Fruit fly (Drosophila melanogaster) whole organism, embryonic: ENCODE data around the gene flfl.

Source experiments
- Adf1 ChIP-seq: fragments of 200-800 bp; sonication (Bioruptor generic); IDR thresholded peaks from 2 replicates; pipeline ENCODE4 v1.3.6; 2022; ENCODE audit warnings: missing biosample characterization, missing genetic modification characterization
- CG10431 ChIP-seq: fragments of 200-800 bp; sonication (Bioruptor generic); optimal IDR thresholded peaks from 3 replicates; lab custom pipeline; 2018; ENCODE audit warnings: missing biosample characterization, mild to moderate bottlenecking, missing genetic modification characterization
- CG10979 ChIP-seq: fragments of 200-800 bp; sonication (Bioruptor generic); optimal IDR thresholded peaks from 2 replicates; lab custom pipeline; 2018; ENCODE audit warnings: missing biosample characterization, mild to moderate bottlenecking, missing genetic modification characterization, moderate library complexity
- CG11247 ChIP-seq: fragments of 200-800 bp; sonication (Bioruptor generic); IDR thresholded peaks from 2 replicates; pipeline ENCODE4 v1.3.6; 2022; ENCODE audit warnings: missing biosample characterization, missing genetic modification characterization
- CG12071 ChIP-seq: fragments of 200-800 bp; sonication (Bioruptor generic); optimal IDR thresholded peaks from 3 replicates; lab custom pipeline; 2018; ENCODE audit warnings: missing biosample characterization, mild to moderate bottlenecking, missing genetic modification characterization
- CG13424 ChIP-seq: fragments of 200-800 bp; sonication (Bioruptor generic); optimal IDR thresholded peaks from 2 replicates; lab custom pipeline; 2019; ENCODE audit warnings: missing biosample characterization, mild to moderate bottlenecking, missing genetic modification characterization, moderate library complexity
- CG14014 ChIP-seq: fragments of 200-800 bp; sonication (Bioruptor generic); IDR thresholded peaks from 2 replicates; pipeline ENCODE4 v1.3.6; 2022; ENCODE audit warnings: missing biosample characterization, missing genetic modification characterization
- CG1529 ChIP-seq: fragments of 200-800 bp; sonication (Bioruptor generic); optimal IDR thresholded peaks from 3 replicates; lab custom pipeline; 2018; ENCODE audit warnings: missing biosample characterization, missing genetic modification characterization
- CG15479 ChIP-seq: fragments of 200-800 bp; sonication (Bioruptor generic); optimal IDR thresholded peaks from 3 replicates; lab custom pipeline; 2019; ENCODE audit warnings: missing biosample characterization, mild to moderate bottlenecking, missing genetic modification characterization, moderate library complexity
- CG17328 ChIP-seq: fragments of 200-800 bp; sonication (Bioruptor generic); IDR thresholded peaks from 2 replicates; pipeline ENCODE4 v1.3.6; 2022; ENCODE audit warnings: missing biosample characterization, missing genetic modification characterization
- CG17359 ChIP-seq: fragments of 200-800 bp; sonication (Bioruptor generic); optimal IDR thresholded peaks from 3 replicates; lab custom pipeline; 2018; ENCODE audit warnings: missing biosample characterization, mild to moderate bottlenecking, missing genetic modification characterization, moderate library complexity
- CG2116 ChIP-seq: fragments of 200-800 bp; sonication (Bioruptor generic); optimal IDR thresholded peaks from 3 replicates; lab custom pipeline; 2018; ENCODE audit warnings: missing biosample characterization, mild to moderate bottlenecking, missing genetic modification characterization
- CG30431 ChIP-seq: fragments of 200-800 bp; sonication (Bioruptor generic); optimal IDR thresholded peaks from 2 replicates; lab custom pipeline; 2017; ENCODE audit warnings: missing biosample characterization, missing genetic modification characterization
- CG31441 ChIP-seq: fragments of 200-800 bp; sonication (Bioruptor generic); IDR thresholded peaks from 2 replicates; pipeline ENCODE4 v1.3.6; 2022; ENCODE audit warnings: missing biosample characterization, missing genetic modification characterization
- CG32767 ChIP-seq: fragments of 200-800 bp; sonication (Bioruptor generic); IDR thresholded peaks from 2 replicates; pipeline ENCODE4 v1.3.6; 2022; ENCODE audit warnings: missing biosample characterization, missing genetic modification characterization
- CG6254 ChIP-seq: fragments of 200-800 bp; sonication (Bioruptor generic); optimal IDR thresholded peaks from 3 replicates; lab custom pipeline; 2017; ENCODE audit warnings: mild to moderate bottlenecking, missing biosample characterization, missing genetic modification reagents, missing genetic modification characterization
- CG6272 ChIP-seq: fragments of 200-800 bp; sonication (Bioruptor generic); IDR thresholded peaks from 2 replicates; pipeline ENCODE4 v1.3.6; 2022; ENCODE audit warnings: missing biosample characterization, missing genetic modification characterization
- CG6854 ChIP-seq: fragments of 200-800 bp; sonication (Bioruptor generic); optimal IDR thresholded peaks from 3 replicates; lab custom pipeline; 2017; ENCODE audit warnings: missing biosample characterization, mild to moderate bottlenecking, missing genetic modification characterization
- CG9876 ChIP-seq: fragments of 200-800 bp; sonication (Bioruptor generic); optimal IDR thresholded peaks from 2 replicates; lab custom pipeline; 2016; ENCODE audit warnings: missing biosample characterization, missing genetic modification characterization
- Fer2 ChIP-seq: fragments of 200-800 bp; sonication (Bioruptor generic); optimal IDR thresholded peaks from 2 replicates; lab custom pipeline; 2018; ENCODE audit warnings: missing biosample characterization, mild to moderate bottlenecking, missing genetic modification characterization, moderate library complexity
- Fer3 ChIP-seq: fragments of 200-800 bp; sonication (Bioruptor generic); optimal IDR thresholded peaks from 2 replicates; lab custom pipeline; 2018; ENCODE audit warnings: missing biosample characterization, mild to moderate bottlenecking, missing genetic modification characterization, moderate library complexity
- HLHmδ ChIP-seq: fragments of 200-800 bp; sonication (Bioruptor generic); optimal IDR thresholded peaks from 2 replicates; lab custom pipeline; 2018; ENCODE audit warnings: missing biosample characterization, mild to moderate bottlenecking, missing genetic modification characterization, moderate library complexity
- Hand ChIP-seq: fragments of 200-800 bp; sonication (Bioruptor generic); optimal IDR thresholded peaks from 2 replicates; lab custom pipeline; 2017; ENCODE audit warnings: mild to moderate bottlenecking, missing biosample characterization, missing genetic modification reagents, missing genetic modification characterization
- Hr3 ChIP-seq: fragments of 200-800 bp; sonication (Bioruptor generic); optimal IDR thresholded peaks from 3 replicates; lab custom pipeline; 2016; ENCODE audit warnings: missing biosample characterization, missing genetic modification characterization
- Hr78 ChIP-seq, 2 experiments: fragments of 200-800 bp in 1 of 2; fragments of >200 bp in 1 of 2; sonication (Bioruptor generic) in 1 of 2; optimal IDR thresholded peaks; 2 replicates each; lab custom pipeline; 2017 to 2019; ENCODE audit warnings: missing biosample characterization in 2 of 2, missing genetic modification characterization in 2 of 2, mild to moderate bottlenecking in 1 of 2, moderate library complexity in 1 of 2
- Jarid2 ChIP-seq: fragments of 200-800 bp; sonication (Bioruptor generic); optimal IDR thresholded peaks from 3 replicates; lab custom pipeline; 2017; ENCODE audit warnings: mild to moderate bottlenecking, missing biosample characterization, missing genetic modification reagents, missing genetic modification characterization
- MTF-1 ChIP-seq: fragments of 200-800 bp; sonication (Bioruptor generic); optimal IDR thresholded peaks from 2 replicates; lab custom pipeline; 2018; ENCODE audit warnings: missing biosample characterization, mild to moderate bottlenecking, missing genetic modification characterization, borderline replicate concordance
- Nf-YB ChIP-seq: fragments of 200-800 bp; sonication (Bioruptor generic); optimal IDR thresholded peaks from 3 replicates; lab custom pipeline; 2019; ENCODE audit warnings: missing biosample characterization, mild to moderate bottlenecking, missing genetic modification characterization, moderate library complexity
- Side ChIP-seq: fragments of 200-800 bp; sonication (Bioruptor generic); optimal IDR thresholded peaks from 2 replicates; lab custom pipeline; 2016; ENCODE audit warnings: missing biosample characterization, missing genetic modification characterization
- Ssrp ChIP-seq: fragments of 200-800 bp; sonication (Bioruptor generic); optimal IDR thresholded peaks from 2 replicates; lab custom pipeline; 2018; ENCODE audit warnings: missing biosample characterization, mild to moderate bottlenecking, missing genetic modification characterization, moderate library complexity
- br ChIP-seq: fragments of >200 bp; optimal IDR thresholded peaks from 2 replicates; lab custom pipeline; 2017
- cad ChIP-seq: fragments of >200 bp; optimal IDR thresholded peaks from 2 replicates; lab custom pipeline; 2017; ENCODE audit warnings: missing biosample characterization, missing genetic modification characterization
- esg ChIP-seq: fragments of 200-800 bp; sonication (Bioruptor generic); conservative IDR thresholded peaks from 2 replicates; pipeline ENCODE4 v1.3.6; 2022; ENCODE audit warnings: missing biosample characterization, missing genetic modification characterization
- ewg ChIP-seq: fragments of 200-800 bp; sonication (Bioruptor generic); optimal IDR thresholded peaks from 3 replicates; lab custom pipeline; 2017; ENCODE audit warnings: mild to moderate bottlenecking, missing biosample characterization, missing genetic modification reagents, missing genetic modification characterization
- fd102C ChIP-seq: fragments of 200-800 bp; sonication (Bioruptor generic); optimal IDR thresholded peaks from 2 replicates; lab custom pipeline; 2018; ENCODE audit warnings: missing biosample characterization, mild to moderate bottlenecking, missing genetic modification characterization, moderate library complexity
- gce ChIP-seq: fragments of 200-800 bp; sonication (Bioruptor generic); IDR thresholded peaks from 3 replicates; pipeline ENCODE4 v1.3.6; 2022; ENCODE audit warnings: missing biosample characterization, missing genetic modification characterization
- gfzf ChIP-seq: fragments of 200-800 bp; sonication (Bioruptor generic); optimal IDR thresholded peaks from 2 replicates; lab custom pipeline; 2016; ENCODE audit warnings: missing biosample characterization, mild to moderate bottlenecking, missing genetic modification characterization, moderate library complexity
- ken ChIP-seq: fragments of 200-800 bp; sonication (Bioruptor generic); IDR thresholded peaks from 3 replicates; pipeline ENCODE4 v1.3.6; 2022; ENCODE audit warnings: missing biosample characterization, missing genetic modification characterization
- lov ChIP-seq, 2 experiments: fragments of 200-800 bp in 1 of 2; fragments of >200 bp in 1 of 2; sonication (Bioruptor generic) in 1 of 2; IDR thresholded peaks in 1 of 2; optimal IDR thresholded peaks in 1 of 2; 2 replicates in 1 of 2; 3 replicates in 1 of 2; pipeline versions ENCODE4 v1.3.6 to Lab custom; 2017 to 2022; ENCODE audit warnings: missing biosample characterization in 1 of 2, missing genetic modification characterization in 1 of 2
- odd ChIP-seq: fragments of 200-800 bp; sonication (Bioruptor generic); optimal IDR thresholded peaks from 2 replicates; lab custom pipeline; 2017; ENCODE audit warnings: missing biosample characterization, mild to moderate bottlenecking, missing genetic modification characterization
- peb ChIP-seq: fragments of 200-800 bp; sonication (Bioruptor generic); IDR thresholded peaks from 2 replicates; pipeline ENCODE4 v1.3.6; 2022; ENCODE audit warnings: missing biosample characterization, missing genetic modification characterization
- pfk ChIP-seq: fragments of 200-800 bp; sonication (Bioruptor generic); optimal IDR thresholded peaks from 2 replicates; lab custom pipeline; 2018; ENCODE audit warnings: missing biosample characterization, mild to moderate bottlenecking, missing genetic modification characterization, moderate library complexity
- pita ChIP-seq: fragments of 200-800 bp; sonication (Bioruptor generic); optimal IDR thresholded peaks from 2 replicates; lab custom pipeline; 2017; ENCODE audit warnings: missing biosample characterization, mild to moderate bottlenecking, missing genetic modification characterization
- pzg ChIP-seq: fragments of 200-800 bp; sonication (Bioruptor generic); optimal IDR thresholded peaks from 3 replicates; lab custom pipeline; 2018; ENCODE audit warnings: missing biosample characterization, mild to moderate bottlenecking, missing genetic modification characterization, moderate library complexity
- row ChIP-seq: fragments of 200-800 bp; sonication (Bioruptor generic); IDR thresholded peaks from 3 replicates; pipeline ENCODE4 v1.3.6; 2022; ENCODE audit warnings: missing biosample characterization, missing genetic modification characterization
- tx ChIP-seq: fragments of 200-800 bp; sonication (Bioruptor generic); optimal IDR thresholded peaks from 2 replicates; lab custom pipeline; 2016; ENCODE audit warnings: missing biosample characterization, missing genetic modification characterization
- unpg ChIP-seq: fragments of 200-800 bp; sonication (Bioruptor generic); optimal IDR thresholded peaks from 3 replicates; lab custom pipeline; 2018; ENCODE audit warnings: missing biosample characterization, mild to moderate bottlenecking, missing genetic modification characterization, moderate library complexity
- zen ChIP-seq: fragments of 200-800 bp; sonication (Bioruptor generic); optimal IDR thresholded peaks from 3 replicates; lab custom pipeline; 2018; ENCODE audit warnings: missing biosample characterization, mild to moderate bottlenecking, missing genetic modification characterization, moderate library complexity

The flfl gene

DNA sequence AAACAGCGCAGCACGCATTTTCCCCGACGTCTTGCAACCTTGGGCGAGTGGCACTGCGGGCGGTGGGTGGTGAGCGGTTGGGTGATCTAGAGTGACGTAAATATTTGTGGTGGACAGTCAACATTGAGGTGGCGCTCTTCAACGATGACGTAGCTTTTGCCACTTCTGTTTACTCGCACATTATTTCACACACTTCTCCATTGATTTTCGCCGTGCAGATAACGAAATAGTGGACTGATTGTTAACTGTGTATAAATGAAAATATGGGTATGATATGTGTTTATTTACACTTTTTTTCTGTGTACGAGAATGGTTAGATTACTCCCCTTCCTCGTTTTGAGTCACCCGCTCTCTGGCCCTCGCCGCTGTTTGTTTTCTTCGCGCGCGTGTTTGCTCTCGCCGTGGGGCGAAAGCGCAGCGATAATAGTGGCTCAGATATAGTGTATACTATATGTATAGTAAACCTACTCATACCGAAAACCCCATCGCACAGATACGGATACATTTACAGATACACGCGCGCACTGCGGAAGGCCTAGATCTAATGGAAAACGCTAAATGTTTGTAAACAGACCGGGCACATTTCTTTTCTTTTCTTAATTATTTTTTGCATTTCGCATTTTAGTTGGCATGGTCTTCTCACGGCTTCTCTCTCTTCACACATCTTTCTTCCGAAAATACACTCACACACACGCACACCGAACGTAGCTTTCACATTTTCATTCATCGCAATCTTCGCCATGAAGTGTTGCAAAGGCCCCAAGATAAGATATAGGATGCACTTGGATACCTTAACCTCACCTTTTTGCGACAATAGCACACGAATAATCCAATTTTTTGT is 2.9 kb downstream of the flfl start, which contains the start of gene omd (continued):
- peak; percentile 48 for TF ChIP-seq Nf-YB (GFP tag; lab: Kevin White, UChicago)
- TF ChIP-seq fd102C: peak; percentile 41
- peak; percentile 55 for TF ChIP-seq CG13424 (tag; lab: Kevin White, UChicago)
- peak; percentile 15 for TF ChIP-seq CG15479 (GFP tag; lab: Kevin White, UChicago)
- TF ChIP-seq CG6854 (GFP tag; lab: Kevin White, UChicago): peak; percentile 72
- TF ChIP-seq Fer3 (tag; lab: Kevin White, UChicago): no peak
- TF ChIP-seq row (GFP tag; lab: Robert Waterston, UW): peak; percentile 72
- TF ChIP-seq CG30431: peak; percentile 48
- TF ChIP-seq Hand: peak; percentile 41
- TF ChIP-seq pfk (GFP tag; lab: Kevin White, UChicago): peak; percentile 27
- TF ChIP-seq odd (GFP tag; lab: Kevin White, UChicago): no peak
- peak; percentile 25 for TF ChIP-seq Hr3 (GFP tag; lab: Kevin White, UChicago)
- no peak for TF ChIP-seq Fer2 (tag; lab: Kevin White, UChicago)
- peak; percentile 40 for TF ChIP-seq CG2116 (GFP tag; lab: Kevin White, UChicago)
- peak; percentile 60 for TF ChIP-seq CG1529 (GFP tag; lab: Kevin White, UChicago)
- TF ChIP-seq Side: peak; percentile 78
- peak; percentile 11 for TF ChIP-seq pzg (GFP tag; lab: Kevin White, UChicago)
- TF ChIP-seq CG12071: no peak
- TF ChIP-seq CG10979 (tag; lab: Kevin White, UChicago): peak; percentile 31
- no peak for TF ChIP-seq pita (GFP tag; lab: Kevin White, UChicago)
- TF ChIP-seq CG11247 (GFP tag; lab: Robert Waterston, UW): peak; percentile 74
- TF ChIP-seq CG10431: peak; percentile 82
- peak; percentile 55; the same call in 1 of the 2 replicates for TF ChIP-seq CG14014 (GFP tag; lab: Robert Waterston, UW)
- TF ChIP-seq lov (optimal IDR thresholded peaks at IDR 0.05; lab: Kevin White, UChicago): no peak
- TF ChIP-seq lov (GFP tag; IDR thresholded peaks at IDR 0.05; lab: Robert Waterston, UW): peak; percentile 80
- peak; percentile 30 for TF ChIP-seq HLHmδ (GFP tag; lab: Kevin White, UChicago)
- TF ChIP-seq MTF-1 (GFP tag; lab: Kevin White, UChicago): peak; percentile 75
- TF ChIP-seq Hr78 (GFP tag; optimal IDR thresholded peaks at IDR 0.05; lab: Kevin White, UChicago): no peak
- peak; percentile 47; the same call in 1 of the 2 replicates for TF ChIP-seq CG32767
- peak; percentile 51 for TF ChIP-seq CG17328 (GFP tag; lab: Robert Waterston, UW)
- TF ChIP-seq peb (GFP tag; lab: Robert Waterston, UW): peak; percentile 18
- no peak for TF ChIP-seq esg (GFP tag; lab: Robert Waterston, UW)
- no peak for TF ChIP-seq br (lab: Kevin White, UChicago)
- no peak for TF ChIP-seq cad (GFP tag; lab: Kevin White, UChicago)
- TF ChIP-seq ken (GFP tag; lab: Robert Waterston, UW): peak; percentile 52; the same call in 1 of the 3 replicates
- peak; percentile 51; the same call in 1 of the 2 replicates for TF ChIP-seq Adf1 (GFP tag; lab: Robert Waterston, UW)
- peak; percentile 64 for TF ChIP-seq CG17359
- no peak for TF ChIP-seq CG31441 (GFP tag; lab: Robert Waterston, UW)
- no peak for TF ChIP-seq gfzf (GFP tag; lab: Kevin White, UChicago)
- no peak for TF ChIP-seq Ssrp (tag; lab: Kevin White, UChicago)
- TF ChIP-seq CG6272 (GFP tag; lab: Robert Waterston, UW): no peak
- TF ChIP-seq CG9876 (GFP tag; lab: Kevin White, UChicago): peak; percentile 43
- TF ChIP-seq CG6254: peak; percentile 61
- peak; percentile 19 for TF ChIP-seq Jarid2 (GFP tag; lab: Kevin White, UChicago)
- TF ChIP-seq zen: no peak
- TF ChIP-seq unpg (GFP tag; lab: Kevin White, UChicago): no peak
- peak; percentile 28 for TF ChIP-seq ewg (GFP tag; lab: Kevin White, UChicago)
- peak; percentile 67; the same call in 1 of the 3 replicates for TF ChIP-seq gce (GFP tag; lab: Robert Waterston, UW)
- peak; percentile 40 for TF ChIP-seq tx (GFP tag; lab: Kevin White, UChicago)
